Fruit fly (Drosophila melanogaster) whole organism, embryonic: ENCODE results near the gene Fit2.

ENCODE experiments used
- Abd-B ChIP-seq: fragments of 200-800 bp; sonication (Bioruptor generic); optimal IDR thresholded peaks from 2 replicates; lab custom pipeline; 2018; ENCODE audit warnings: missing biosample characterization, mild to moderate bottlenecking, missing genetic modification characterization, moderate library complexity
- CG1024 ChIP-seq: fragments of 200-800 bp; sonication (Bioruptor generic); IDR thresholded peaks from 2 replicates; pipeline ENCODE4 v1.3.6; 2022; ENCODE audit warnings: missing biosample characterization, missing genetic modification characterization
- CG11085 ChIP-seq: fragments of 200-800 bp; sonication (Bioruptor generic); IDR thresholded peaks from 2 replicates; pipeline ENCODE4 v1.3.6; 2022; ENCODE audit warnings: missing biosample characterization, missing genetic modification characterization
- CG11398 ChIP-seq: fragments of 200-800 bp; sonication (Bioruptor generic); optimal IDR thresholded peaks from 2 replicates; lab custom pipeline; 2016; ENCODE audit warnings: missing biosample characterization, missing genetic modification characterization
- CG12104 ChIP-seq: fragments of 200-800 bp; sonication (Bioruptor generic); optimal IDR thresholded peaks from 3 replicates; lab custom pipeline; 2016; ENCODE audit warnings: missing biosample characterization, missing genetic modification characterization
- CG13296 ChIP-seq: fragments of 200-800 bp; sonication (Bioruptor generic); optimal IDR thresholded peaks from 3 replicates; lab custom pipeline; 2018; ENCODE audit warnings: missing biosample characterization, mild to moderate bottlenecking, missing genetic modification characterization
- CG15073 ChIP-seq: fragments of 200-800 bp; sonication (Bioruptor generic); optimal IDR thresholded peaks from 2 replicates; lab custom pipeline; 2016; ENCODE audit warnings: missing biosample characterization, missing genetic modification characterization
- CG16863 ChIP-seq: fragments of 200-800 bp; sonication (Bioruptor generic); optimal IDR thresholded peaks from 3 replicates; lab custom pipeline; 2016; ENCODE audit warnings: missing biosample characterization, missing genetic modification characterization
- CG17186 ChIP-seq: fragments of 200-800 bp; sonication (Bioruptor generic); optimal IDR thresholded peaks from 3 replicates; lab custom pipeline; 2017; ENCODE audit warnings: missing biosample characterization, missing genetic modification reagents, missing genetic modification characterization
- CG17385 ChIP-seq: fragments of 200-800 bp; sonication (Bioruptor generic); optimal IDR thresholded peaks from 3 replicates; lab custom pipeline; 2018; ENCODE audit warnings: missing biosample characterization, mild to moderate bottlenecking, missing genetic modification characterization
- CG18764 ChIP-seq: fragments of 200-800 bp; sonication (Bioruptor generic); optimal IDR thresholded peaks from 3 replicates; lab custom pipeline; 2016; ENCODE audit warnings: missing biosample characterization, missing genetic modification characterization
- CG3838 ChIP-seq: fragments of 200-800 bp; sonication (Bioruptor generic); optimal IDR thresholded peaks from 3 replicates; lab custom pipeline; 2016; ENCODE audit warnings: missing biosample characterization, missing genetic modification characterization
- CG4404 ChIP-seq: fragments of 200-800 bp; sonication (Bioruptor generic); IDR thresholded peaks from 2 replicates; pipeline ENCODE4 v1.3.6; 2022; ENCODE audit warnings: missing biosample characterization, missing genetic modification characterization
- CG7963 ChIP-seq: fragments of 200-800 bp; sonication (Bioruptor generic); IDR thresholded peaks from 3 replicates; pipeline ENCODE4 v1.3.6; 2022; ENCODE audit warnings: missing biosample characterization, missing genetic modification characterization; ENCODE audit not compliant: partially characterized antibody
- CG8281 ChIP-seq: fragments of 200-800 bp; sonication (Bioruptor generic); optimal IDR thresholded peaks from 2 replicates; lab custom pipeline; 2018; ENCODE audit warnings: missing biosample characterization, mild to moderate bottlenecking, missing genetic modification characterization, moderate library complexity
- CG9797 ChIP-seq: fragments of 200-800 bp; sonication (Bioruptor generic); optimal IDR thresholded peaks from 3 replicates; lab custom pipeline; 2018; ENCODE audit warnings: missing biosample characterization, mild to moderate bottlenecking, missing genetic modification characterization
- CTCF ChIP-seq: fragments of 200-800 bp; sonication (Bioruptor generic); optimal IDR thresholded peaks from 2 replicates; lab custom pipeline; 2017; ENCODE audit warnings: missing biosample characterization, mild to moderate bottlenecking, missing genetic modification characterization, moderate library complexity
- Dref ChIP-seq: fragments of 200-800 bp; sonication (Bioruptor generic); IDR thresholded peaks from 2 replicates; pipeline ENCODE4 v1.3.6; 2022; ENCODE audit warnings: missing biosample characterization, missing genetic modification characterization
- Ets97D ChIP-seq: fragments of 200-800 bp; sonication (Bioruptor generic); optimal IDR thresholded peaks from 3 replicates; lab custom pipeline; 2016; ENCODE audit warnings: missing biosample characterization, missing genetic modification characterization
- Hand ChIP-seq: fragments of 200-800 bp; sonication (Bioruptor generic); optimal IDR thresholded peaks from 2 replicates; lab custom pipeline; 2017; ENCODE audit warnings: mild to moderate bottlenecking, missing biosample characterization, missing genetic modification reagents, missing genetic modification characterization
- Hr3 ChIP-seq: fragments of 200-800 bp; sonication (Bioruptor generic); optimal IDR thresholded peaks from 3 replicates; lab custom pipeline; 2016; ENCODE audit warnings: missing biosample characterization, missing genetic modification characterization
- Lpt ChIP-seq: fragments of >200 bp; optimal IDR thresholded peaks from 2 replicates; lab custom pipeline; 2018; ENCODE audit warnings: missing biosample characterization, missing genetic modification characterization
- Mad ChIP-seq: fragments of 200-800 bp; sonication (Bioruptor generic); optimal IDR thresholded peaks from 2 replicates; lab custom pipeline; 2016; ENCODE audit warnings: missing biosample characterization, missing genetic modification characterization
- Med ChIP-seq: fragments of 200-800 bp; sonication (Bioruptor generic); peaks from one replicate; lab custom pipeline; 2016; ENCODE audit warnings: missing biosample characterization, missing genetic modification characterization, mild to moderate bottlenecking, inconsistent platforms, moderate library complexity
- NfI ChIP-seq: fragments of 200-800 bp; sonication (Bioruptor generic); optimal IDR thresholded peaks from 3 replicates; lab custom pipeline; 2018; ENCODE audit warnings: missing biosample characterization, mild to moderate bottlenecking, missing genetic modification characterization, moderate library complexity
- Pdp1 ChIP-seq, 2 experiments: fragments of 200-800 bp; sonication (Bioruptor generic); optimal IDR thresholded peaks; 3 replicates each; lab custom pipeline; 2016; ENCODE audit warnings: missing biosample characterization in 2 of 2, missing genetic modification characterization in 2 of 2, mild to moderate bottlenecking in 1 of 2, moderate library complexity in 1 of 2
- Ptx1 ChIP-seq: fragments of 200-800 bp; sonication (Bioruptor generic); IDR thresholded peaks from 2 replicates; pipeline ENCODE4 v1.3.6; 2022; ENCODE audit warnings: missing biosample characterization, missing genetic modification characterization
- Ravus ChIP-seq: fragments of 200-800 bp; sonication (Bioruptor generic); IDR thresholded peaks from 2 replicates; pipeline ENCODE4 v1.3.6; 2022; ENCODE audit warnings: missing biosample characterization, missing genetic modification characterization
- Sry-δ ChIP-seq: fragments of 200-800 bp; sonication (Bioruptor generic); optimal IDR thresholded peaks from 2 replicates; lab custom pipeline; 2016; ENCODE audit warnings: missing biosample characterization, missing genetic modification characterization
- TFAM ChIP-seq: fragments of 200-800 bp; sonication (Bioruptor generic); optimal IDR thresholded peaks from 2 replicates; lab custom pipeline; 2017; ENCODE audit warnings: missing biosample characterization, missing genetic modification characterization, inconsistent platforms
- Trl ChIP-seq, 3 experiments: fragments of >200 bp in 2 of 3; fragments of 200-800 bp in 1 of 3; sonication (Bioruptor generic) in 1 of 3; optimal IDR thresholded peaks; 2 replicates in 1 of 3; 3 replicates in 2 of 3; lab custom pipeline; 2016 to 2017; ENCODE audit warnings: missing biosample characterization in 1 of 3, missing genetic modification characterization in 1 of 3
- chinmo ChIP-seq: fragments of 200-800 bp; sonication (Bioruptor generic); IDR thresholded peaks from 4 replicates; pipeline ENCODE4 v1.3.6; 2022; ENCODE audit warnings: missing biosample characterization, missing genetic modification characterization; ENCODE audit not compliant: partially characterized antibody
- da ChIP-seq: fragments of 200-800 bp; sonication (Bioruptor generic); optimal IDR thresholded peaks from 2 replicates; lab custom pipeline; 2016; ENCODE audit warnings: missing biosample characterization, missing genetic modification characterization
- dm ChIP-seq: fragments of 200-800 bp; sonication (Bioruptor generic); optimal IDR thresholded peaks from 3 replicates; lab custom pipeline; 2016; ENCODE audit warnings: missing biosample characterization, missing genetic modification characterization
- exex ChIP-seq: fragments of 200-800 bp; sonication (Bioruptor generic); optimal IDR thresholded peaks from 4 replicates; lab custom pipeline; 2018; ENCODE audit warnings: missing biosample characterization, mild to moderate bottlenecking, missing genetic modification characterization, moderate library complexity
- grau ChIP-seq: fragments of 200-800 bp; optimal IDR thresholded peaks from 3 replicates; lab custom pipeline; 2019; ENCODE audit warnings: missing biosample characterization, mild to moderate bottlenecking, missing genetic modification characterization, moderate library complexity
- gsb-n ChIP-seq: fragments of 200-800 bp; sonication (Bioruptor generic); optimal IDR thresholded peaks from 3 replicates; lab custom pipeline; 2018; ENCODE audit warnings: missing biosample characterization, mild to moderate bottlenecking, missing genetic modification characterization
- kah ChIP-seq: fragments of 200-800 bp; sonication (Bioruptor generic); optimal IDR thresholded peaks from 2 replicates; lab custom pipeline; 2018; ENCODE audit warnings: missing biosample characterization, mild to moderate bottlenecking, missing genetic modification characterization
- nerfin-2 ChIP-seq: fragments of 200-800 bp; sonication (Bioruptor generic); IDR thresholded peaks from 2 replicates; pipeline ENCODE4 v1.3.6; 2022; ENCODE audit warnings: missing biosample characterization, missing genetic modification characterization; ENCODE audit not compliant: partially characterized antibody
- pan ChIP-seq, 4 experiments: fragments of >200 bp in 3 of 4; fragments of 200-800 bp in 1 of 4; sonication (Bioruptor generic) in 1 of 4; optimal IDR thresholded peaks in 3 of 4; IDR thresholded peaks in 1 of 4; 2 replicates each; pipeline versions ENCODE4 v1.3.6 to Lab custom; 2017 to 2022; ENCODE audit warnings: missing biosample characterization in 2 of 4, missing genetic modification characterization in 2 of 4, mixed read lengths in 1 of 4
- pfk ChIP-seq: fragments of 200-800 bp; sonication (Bioruptor generic); optimal IDR thresholded peaks from 2 replicates; lab custom pipeline; 2018; ENCODE audit warnings: missing biosample characterization, mild to moderate bottlenecking, missing genetic modification characterization, moderate library complexity
- prd ChIP-seq, 3 experiments: fragments of >200 bp in 2 of 3; fragments of 200-800 bp in 1 of 3; sonication (Bioruptor generic) in 1 of 3; optimal IDR thresholded peaks in 2 of 3; IDR thresholded peaks in 1 of 3; 2 replicates in 2 of 3; 3 replicates in 1 of 3; pipeline versions ENCODE4 v1.3.6 to Lab custom; 2017 to 2022; ENCODE audit warnings: missing biosample characterization in 1 of 3, missing genetic modification characterization in 1 of 3
- pros ChIP-seq: fragments of 200-800 bp; sonication (Bioruptor generic); optimal IDR thresholded peaks from 3 replicates; lab custom pipeline; 2019; ENCODE audit warnings: missing biosample characterization, mild to moderate bottlenecking, missing genetic modification characterization, moderate library complexity
- seq ChIP-seq: fragments of 200-800 bp; sonication (Bioruptor generic); IDR thresholded peaks from 2 replicates; pipeline ENCODE4 v1.3.6; 2022; ENCODE audit warnings: missing biosample characterization, missing genetic modification characterization
- stc ChIP-seq: fragments of 200-800 bp; sonication (Bioruptor generic); IDR thresholded peaks from 2 replicates; pipeline ENCODE4 v1.3.6; 2022; ENCODE audit warnings: missing biosample characterization, missing genetic modification characterization
- sug ChIP-seq: fragments of 200-800 bp; optimal IDR thresholded peaks from 2 replicates; lab custom pipeline; 2019; ENCODE audit warnings: missing biosample characterization, mild to moderate bottlenecking, missing genetic modification characterization, moderate library complexity
- ttk ChIP-seq: fragments of 200-800 bp; sonication (Bioruptor generic); IDR thresholded peaks from 2 replicates; pipeline ENCODE4 v2.1.2; 2022; ENCODE audit warnings: missing biosample characterization, missing genetic modification characterization
- vvl ChIP-seq: fragments of 200-800 bp; sonication (Bioruptor generic); IDR thresholded peaks from 2 replicates; pipeline ENCODE4 v1.3.6; 2022; ENCODE audit warnings: missing biosample characterization, missing genetic modification characterization
- wor ChIP-seq: fragments of 200-800 bp; sonication (Bioruptor generic); IDR thresholded peaks from 2 replicates; pipeline ENCODE4 v1.3.6; 2022; ENCODE audit warnings: missing biosample characterization, missing genetic modification characterization
- zfh1 ChIP-seq: fragments of 200-800 bp; sonication (Bioruptor generic); IDR thresholded peaks from 3 replicates; pipeline ENCODE4 v1.3.6; 2022; ENCODE audit warnings: missing biosample characterization, missing genetic modification characterization

The Fit2 gene

DNA sequence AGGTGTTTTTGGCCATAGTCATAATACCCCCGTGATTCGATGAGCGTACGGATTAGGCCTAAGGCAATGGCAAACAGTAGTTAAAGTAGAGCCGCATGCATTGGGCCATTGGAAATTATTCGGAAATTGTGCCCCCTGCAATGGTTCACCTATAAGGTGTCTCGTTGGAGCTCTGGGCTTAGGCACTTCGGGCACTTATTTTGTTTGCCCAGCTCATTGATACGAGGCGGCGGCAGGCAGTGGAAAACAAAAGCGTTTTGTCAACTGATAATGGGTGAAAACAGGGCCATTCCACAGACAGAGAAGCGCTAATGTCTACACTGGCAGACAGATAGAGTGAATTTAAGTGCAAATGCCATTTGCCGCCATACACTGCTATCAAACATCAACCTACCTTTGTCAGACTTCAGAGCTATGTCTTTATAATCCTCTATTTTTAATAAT lies 17.9 kb upstream of the Fit2 start (continued):
- TF ChIP-seq vvl (GFP tag; lab: Robert Waterston, UW) (0 out of 2 replicates have a peak, but pooled peaks have one; percentile 42), Lpt (GFP tag; lab: Kevin White, UChicago) (no peak), CG11085 (GFP tag; lab: Robert Waterston, UW) (no peak), Trl (optimal IDR thresholded peaks at IDR 0.05; lab: Kevin White, UChicago) (no peak), Trl (GFP tag; optimal IDR thresholded peaks at IDR 0.05; lab: Kevin White, UChicago) (no peak), prd (optimal IDR thresholded peaks at IDR 0.05; lab: Kevin White, UChicago) (no peak), prd (GFP tag; IDR thresholded peaks at IDR 0.05; lab: Robert Waterston, UW) (0 out of 3 replicates have a peak, but pooled peaks have one; percentile 21), Abd-B (GFP tag; lab: Kevin White, UChicago) (peak; percentile 22), CG1024 (GFP tag; lab: Robert Waterston, UW) (no peak), CG7963 (no peak), Hr3 (no peak), TFAM (GFP tag; lab: Kevin White, UChicago) (no peak), Dref (GFP tag; lab: Robert Waterston, UW) (no peak), CG3838 (GFP tag; lab: Kevin White, UChicago) (no peak), Pdp1 (GFP tag; optimal IDR thresholded peaks at IDR 0.05; lab: Kevin White, UChicago) (peak in 1 of 2 experiments; percentile 8), CG16863 (GFP tag; lab: Kevin White, UChicago) (no peak), CG13296 (GFP tag; lab: Kevin White, UChicago) (peak; percentile 34), CG9797 (no peak), pan (optimal IDR thresholded peaks at IDR 0.05; lab: Kevin White, UChicago) (no peak), pan (GFP tag; optimal IDR thresholded peaks at IDR 0.05 in 1 of 2, IDR thresholded peaks at IDR 0.05 in 1 of 2) (peak in 1 of 2 experiments; percentile 55), pros (GFP tag; lab: Kevin White, UChicago) (no peak), CG11398 (GFP tag; lab: Kevin White, UChicago) (no peak), Sry-δ (GFP tag; lab: Kevin White, UChicago) (no peak), chinmo (GFP tag; lab: Robert Waterston, UW) (no peak), CTCF (GFP tag; lab: Kevin White, UChicago) (no peak), pfk (GFP tag; lab: Kevin White, UChicago) (no peak), CG15073 (no peak), ttk (GFP tag; lab: Robert Waterston, UW) (peak; percentile 24; the same call in 1 of the 2 replicates), CG17186 (GFP tag; lab: Kevin White, UChicago) (no peak), wor (GFP tag; lab: Robert Waterston, UW) (peak; percentile 17; the same call in 1 of the 2 replicates), seq (GFP tag; lab: Robert Waterston, UW) (0 out of 2 replicates have a peak, but pooled peaks have one; percentile 14), CG4404 (GFP tag; lab: Robert Waterston, UW) (no peak), CG17385 (GFP tag; lab: Kevin White, UChicago) (no peak), grau (tag; lab: Kevin White, UChicago) (no peak), kah (GFP tag; lab: Kevin White, UChicago) (no peak), NfI (GFP tag; lab: Kevin White, UChicago) (peak; percentile 4), Mad (GFP tag; lab: Kevin White, UChicago) (no peak), stc (GFP tag; lab: Robert Waterston, UW) (0 out of 2 replicates have a peak, but pooled peaks have one; percentile 15), Med (peak; percentile 79), dm (GFP tag; lab: Kevin White, UChicago) (no peak), sug (peak; percentile 83), Ets97D (GFP tag; lab: Kevin White, UChicago) (no peak), da (no peak), CG18764 (GFP tag; lab: Kevin White, UChicago) (no peak), zfh1 (0 out of 3 replicates have a peak, but pooled peaks have one; percentile 21), Hand (GFP tag; lab: Kevin White, UChicago) (no peak), gsb-n (tag; lab: Kevin White, UChicago) (no peak), Ptx1 (GFP tag; lab: Robert Waterston, UW) (0 out of 2 replicates have a peak, but pooled peaks have one; percentile 31), CG8281 (tag; lab: Kevin White, UChicago) (no peak), exex (tag; lab: Kevin White, UChicago) (peak; percentile 39), Ravus (no peak), nerfin-2 (no peak), CG12104 (GFP tag; lab: Kevin White, UChicago) (no peak)
